Worm (Caenorhabditis elegans): Measurements from ENCODE around the gene B0513.90.

Gene B0513.90

ce11 chrIV:13866754-13867153, at the start of gene B0513.90:
TSS of gene B0513.90 (plus strand) at chrIV:13867054.
- TF ChIP-seq sea-2 (GFP tag; optimal IDR thresholded peaks at IDR 0.05) (no peak), nhr-76 (tag; optimal IDR thresholded peaks at IDR 0.05) (no peak), aly-2 (tag; optimal IDR thresholded peaks at IDR 0.05) (no peak)

- TF ChIP-seq hmg-11 (tag; optimal IDR thresholded peaks at IDR 0.05) (no peak), daf-12 (tag; optimal IDR thresholded peaks at IDR 0.05) (no peak), aly-2 (tag; optimal IDR thresholded peaks at IDR 0.05) (no peak), fkh-2 (tag; optimal IDR thresholded peaks at IDR 0.05) (no peak), nhr-12 (tag; optimal IDR thresholded peaks at IDR 0.05) (no peak), tbx-2 (tag; optimal IDR thresholded peaks at IDR 0.05) (no peak), zag-1 (tag; optimal IDR thresholded peaks at IDR 0.05) (no peak), nhr-67 (tag; optimal IDR thresholded peaks at IDR 0.05) (no peak), nhr-77 (tag; optimal IDR thresholded peaks at IDR 0.05) (no peak), pqm-1 (tag; optimal IDR thresholded peaks at IDR 0.05) (no peak), nhr-76 (tag; optimal IDR thresholded peaks at IDR 0.05) (no peak), eor-1 (tag; optimal IDR thresholded peaks at IDR 0.05) (no peak), lsy-12 (tag; optimal IDR thresholded peaks at IDR 0.05) (no peak), lin-39 (tag; optimal IDR thresholded peaks at IDR 0.05) (no peak), ceh-28 (tag; optimal IDR thresholded peaks at IDR 0.05) (no peak)
Observed at ce11 chrIV:13820862-13821261, 46.0 kb upstream of the B0513.90 start, which contains the start of gene Y45F10D.15. TSS of gene Y45F10D.15 (minus strand) at chrIV:13820962.

- TF ChIP-seq nhr-43 (tag; optimal IDR thresholded peaks at IDR 0.05; ENCODE audit: poor library complexity, severe bottlenecking) = no peak
- no peak for TF ChIP-seq nhr-25 (tag; optimal IDR thresholded peaks at IDR 0.05)
- TF ChIP-seq sea-2 (GFP tag; optimal IDR thresholded peaks at IDR 0.05) = no peak
- no peak for TF ChIP-seq ceh-9 (tag; optimal IDR thresholded peaks at IDR 0.05)
- no peak for TF ChIP-seq jun-1 (tag; optimal IDR thresholded peaks at IDR 0.05)
- TF ChIP-seq egl-5 (tag; optimal IDR thresholded peaks at IDR 0.05) = peak; percentile 13
- no peak for TF ChIP-seq fkh-2 (tag; optimal IDR thresholded peaks at IDR 0.05)
- TF ChIP-seq egl-27 (tag; optimal IDR thresholded peaks at IDR 0.05) = no peak
- peak; percentile 68 for TF ChIP-seq pha-4 (tag; optimal IDR thresholded peaks at IDR 0.05)
- no peak for TF ChIP-seq nhr-237 (tag; optimal IDR thresholded peaks at IDR 0.05)
- TF ChIP-seq ceh-28 (tag; optimal IDR thresholded peaks at IDR 0.05) = no peak
- TF ChIP-seq elt-3 (tag; optimal IDR thresholded peaks at IDR 0.05) = no peak
- TF ChIP-seq ceh-82 (tag; optimal IDR thresholded peaks at IDR 0.05) = no peak
- peak; percentile 16 for TF ChIP-seq lin-15B (tag; optimal IDR thresholded peaks at IDR 0.05)
- TF ChIP-seq hmg-11 (tag; optimal IDR thresholded peaks at IDR 0.05) = peak; percentile 5
- TF ChIP-seq unc-62 (GFP tag; optimal IDR thresholded peaks at IDR 0.05) = no peak
- no peak for TF ChIP-seq mdl-1 (tag; optimal IDR thresholded peaks at IDR 0.05)
- TF ChIP-seq snpc-4 (tag; optimal IDR thresholded peaks at IDR 0.05) = peak; percentile 6
- TF ChIP-seq lin-39 (tag; optimal IDR thresholded peaks at IDR 0.05) = peak; percentile 17
- no peak for TF ChIP-seq eor-1 (tag; optimal IDR thresholded peaks at IDR 0.05)
- TF ChIP-seq elt-1 (tag; optimal IDR thresholded peaks at IDR 0.05) = no peak
- no peak for TF ChIP-seq nhr-77 (tag; optimal IDR thresholded peaks at IDR 0.05)
- no peak for TF ChIP-seq unc-39 (tag; optimal IDR thresholded peaks at IDR 0.05)
- TF ChIP-seq tbx-2 (tag; optimal IDR thresholded peaks at IDR 0.05) = no peak
- no peak for TF ChIP-seq ceh-16 (tag; optimal IDR thresholded peaks at IDR 0.05)
- no peak for TF ChIP-seq aly-2 (tag; optimal IDR thresholded peaks at IDR 0.05)
- TF ChIP-seq zag-1 (tag; optimal IDR thresholded peaks at IDR 0.05) = no peak
- peak; percentile 84 for TF ChIP-seq elt-2 (tag; optimal IDR thresholded peaks at IDR 0.05)
- TF ChIP-seq skn-1 (tag; optimal IDR thresholded peaks at IDR 0.05) = peak; percentile 21
- TF ChIP-seq nhr-67 (tag; optimal IDR thresholded peaks at IDR 0.05) = no peak
- TF ChIP-seq nfya-1 (tag; optimal IDR thresholded peaks at IDR 0.05; ENCODE audit: insufficient read depth) = peak; percentile 68
- no peak for TF ChIP-seq ZK546.5 (tag; optimal IDR thresholded peaks at IDR 0.05)
- no peak for TF ChIP-seq ztf-4 (tag; optimal IDR thresholded peaks at IDR 0.05)
- peak; percentile 68 for TF ChIP-seq pqm-1 (tag; optimal IDR thresholded peaks at IDR 0.05)
- no peak for TF ChIP-seq ama-1 (optimal IDR thresholded peaks at IDR 0.05)
- TF ChIP-seq nhr-28 (tag; optimal IDR thresholded peaks at IDR 0.05) = no peak
- no peak for TF ChIP-seq lsy-12 (tag; optimal IDR thresholded peaks at IDR 0.05)
Observed at ce11 chrIV:13826363-13826762, 40.5 kb upstream of the B0513.90 start.
